Worm (Caenorhabditis elegans) whole organism, midembryonic: ENCODE results near the gene rpn-2.

ENCODE experiments used
- T22C8.4 ChIP-seq: fragments of 200-800 bp; sonication (Bioruptor generic); IDR thresholded peaks from 2 replicates; pipeline ENCODE4 v1.3.6; 2022; ENCODE audit warnings: missing genetic modification characterization, missing compliant biosample characterization
- cog-1 ChIP-seq: sonication (generic microtip); optimal IDR thresholded peaks from 2 replicates; lab custom pipeline; 2016; ENCODE audit warnings: missing genetic modification characterization, missing compliant biosample characterization
- flt-1 ChIP-seq: fragments of 200-800 bp; sonication (Bioruptor generic); IDR thresholded peaks from 2 replicates; pipeline ENCODE4 v1.3.6; 2022; ENCODE audit warnings: missing genetic modification characterization, missing compliant biosample characterization
- klf-2 ChIP-seq: fragments of 200-800 bp; sonication (Bioruptor generic); conservative IDR thresholded peaks from 2 replicates; pipeline ENCODE4 v1.3.6; 2022; ENCODE audit warnings: missing genetic modification reagents, missing genetic modification characterization, missing compliant biosample characterization
- med-1 ChIP-seq: sonication (generic microtip); optimal IDR thresholded peaks from 2 replicates; lab custom pipeline; 2017; ENCODE audit warnings: missing genetic modification characterization, mild to moderate bottlenecking, missing compliant biosample characterization, antibody characterized with exemption, missing genetic modification reagents; ENCODE audit not compliant: insufficient read depth
- ref-1 ChIP-seq: fragments of 200-800 bp; sonication (Bioruptor generic); conservative IDR thresholded peaks from 2 replicates; pipeline ENCODE4 v1.3.6; 2022; ENCODE audit warnings: missing genetic modification reagents, missing genetic modification characterization, missing compliant biosample characterization
- tab-1 ChIP-seq: fragments of 200-800 bp; sonication (Bioruptor generic); IDR thresholded peaks from 2 replicates; pipeline ENCODE4 v1.3.6; 2022; ENCODE audit warnings: missing genetic modification characterization, missing compliant biosample characterization
- ztf-23 ChIP-seq: fragments of 200-800 bp; sonication (Bioruptor generic); IDR thresholded peaks from 2 replicates; pipeline ENCODE4 v1.3.6; 2022; ENCODE audit warnings: missing genetic modification reagents, missing genetic modification characterization, missing compliant biosample characterization
- ztf-29 ChIP-seq: fragments of 200-800 bp; sonication (Bioruptor generic); IDR thresholded peaks from 2 replicates; pipeline ENCODE4 v1.3.6; 2022; ENCODE audit warnings: missing genetic modification reagents, missing genetic modification characterization, missing compliant biosample characterization

Gene rpn-2

ce11 chrIII:6166634-6167033 is 32.4 kb upstream of the rpn-2 start:
- no peak for TF ChIP-seq ref-1 (GFP tag; lab: Robert Waterston, UW)
- no peak for TF ChIP-seq flt-1 (GFP tag; lab: Robert Waterston, UW)
- TF ChIP-seq cog-1 (tag; lab: Kevin White, UChicago): no peak
- TF ChIP-seq tab-1 (GFP tag; lab: Robert Waterston, UW): no peak
- TF ChIP-seq ztf-23 (GFP tag; lab: Robert Waterston, UW): no peak
- TF ChIP-seq T22C8.4 (GFP tag; lab: Robert Waterston, UW): no peak
- no peak for TF ChIP-seq ztf-29 (GFP tag; lab: Robert Waterston, UW)
- TF ChIP-seq med-1 (GFP tag; lab: Kevin White, UChicago): no peak
- no peak for TF ChIP-seq klf-2 (GFP tag; lab: Robert Waterston, UW)

ce11 chrIII:6168497-6169227 is 30.3 kb upstream of the rpn-2 start, which contains the start of gene efk-1:
TSS of gene efk-1 (minus strand) at chrIII:6168547.
- TF ChIP-seq cog-1 (tag; lab: Kevin White, UChicago) (no peak), T22C8.4 (GFP tag; lab: Robert Waterston, UW) (no peak), ref-1 (GFP tag; lab: Robert Waterston, UW) (no peak), tab-1 (GFP tag; lab: Robert Waterston, UW) (no peak), ztf-23 (GFP tag; lab: Robert Waterston, UW) (no peak), med-1 (GFP tag; lab: Kevin White, UChicago) (no peak), flt-1 (GFP tag; lab: Robert Waterston, UW) (no peak), ztf-29 (GFP tag; lab: Robert Waterston, UW) (no peak), klf-2 (GFP tag; lab: Robert Waterston, UW) (no peak)

ce11 chrIII:6170038-6170437 is 28.9 kb upstream of the rpn-2 start:
- no peak for TF ChIP-seq klf-2 (GFP tag; lab: Robert Waterston, UW)
- TF ChIP-seq ztf-29 (GFP tag; lab: Robert Waterston, UW): no peak
- TF ChIP-seq ztf-23 (GFP tag; lab: Robert Waterston, UW): no peak
- no peak for TF ChIP-seq med-1 (GFP tag; lab: Kevin White, UChicago)
- TF ChIP-seq flt-1 (GFP tag; lab: Robert Waterston, UW): no peak
- no peak for TF ChIP-seq ref-1 (GFP tag; lab: Robert Waterston, UW)
- TF ChIP-seq T22C8.4 (GFP tag; lab: Robert Waterston, UW): no peak
- no peak for TF ChIP-seq cog-1 (tag; lab: Kevin White, UChicago)
- no peak for TF ChIP-seq tab-1 (GFP tag; lab: Robert Waterston, UW)

- TF ChIP-seq ztf-29 (GFP tag; lab: Robert Waterston, UW): no peak
- 0 out of 2 replicates have a peak, but pooled peaks have one; percentile 45 for TF ChIP-seq flt-1 (GFP tag; lab: Robert Waterston, UW)
- TF ChIP-seq klf-2 (GFP tag; lab: Robert Waterston, UW): no peak
Observed at ce11 chrIII:6173020-6173597, 25.9 kb upstream of the rpn-2 start, which contains the start of the genes abcf-3 and F42A10.5. TSS of gene abcf-3 (plus strand) at chrIII:6173403. TSS of gene F42A10.5 (minus strand) at chrIII:6173477.

- TF ChIP-seq ztf-23 (GFP tag; lab: Robert Waterston, UW) (no peak), flt-1 (GFP tag; lab: Robert Waterston, UW) (no peak), ztf-29 (GFP tag; lab: Robert Waterston, UW) (no peak), med-1 (GFP tag; lab: Kevin White, UChicago) (no peak), klf-2 (GFP tag; lab: Robert Waterston, UW) (no peak), cog-1 (tag; lab: Kevin White, UChicago) (no peak), ref-1 (GFP tag; lab: Robert Waterston, UW) (no peak), tab-1 (GFP tag; lab: Robert Waterston, UW) (no peak), T22C8.4 (GFP tag; lab: Robert Waterston, UW) (no peak)
Observed at ce11 chrIII:6176172-6176571, 22.8 kb upstream of the rpn-2 start.

- no peak for TF ChIP-seq ztf-23 (GFP tag; lab: Robert Waterston, UW)
- no peak for TF ChIP-seq med-1 (GFP tag; lab: Kevin White, UChicago)
- TF ChIP-seq flt-1 (GFP tag; lab: Robert Waterston, UW): no peak
- TF ChIP-seq cog-1 (tag; lab: Kevin White, UChicago): no peak
- no peak for TF ChIP-seq ztf-29 (GFP tag; lab: Robert Waterston, UW)
- TF ChIP-seq T22C8.4 (GFP tag; lab: Robert Waterston, UW): no peak
- TF ChIP-seq klf-2 (GFP tag; lab: Robert Waterston, UW): no peak
- no peak for TF ChIP-seq ref-1 (GFP tag; lab: Robert Waterston, UW)
- TF ChIP-seq tab-1 (GFP tag; lab: Robert Waterston, UW): no peak
Observed at ce11 chrIII:6176761-6177160, 22.2 kb upstream of the rpn-2 start, which contains the start of gene F42A10.6. TSS of gene F42A10.6 (minus strand) at chrIII:6176861.

ce11 chrIII:6177631-6178030 is 21.4 kb upstream of the rpn-2 start:
- TF ChIP-seq cog-1 (tag; lab: Kevin White, UChicago): no peak
- TF ChIP-seq ztf-29 (GFP tag; lab: Robert Waterston, UW): no peak
- TF ChIP-seq flt-1 (GFP tag; lab: Robert Waterston, UW): no peak

ce11 chrIII:6178586-6178985 is 20.4 kb upstream of the rpn-2 start, which contains the start of gene F42A10.7:
TSS of gene F42A10.7 (minus strand) at chrIII:6178686.
- TF ChIP-seq cog-1 (tag; lab: Kevin White, UChicago): no peak
- TF ChIP-seq ref-1 (GFP tag; lab: Robert Waterston, UW): no peak
- no peak for TF ChIP-seq med-1 (GFP tag; lab: Kevin White, UChicago)
- TF ChIP-seq tab-1 (GFP tag; lab: Robert Waterston, UW): no peak
- no peak for TF ChIP-seq ztf-29 (GFP tag; lab: Robert Waterston, UW)
- no peak for TF ChIP-seq flt-1 (GFP tag; lab: Robert Waterston, UW)
- TF ChIP-seq T22C8.4 (GFP tag; lab: Robert Waterston, UW): no peak
- no peak for TF ChIP-seq klf-2 (GFP tag; lab: Robert Waterston, UW)
- no peak for TF ChIP-seq ztf-23 (GFP tag; lab: Robert Waterston, UW)
